Worm (Caenorhabditis elegans) whole organism, early embryonic: ENCODE results near the gene sago-1.

Experiments used
- F13C5.2 ChIP-seq: sonication (generic microtip); optimal IDR thresholded peaks from 2 replicates; lab custom pipeline; 2017; ENCODE audit warnings: mild to moderate bottlenecking, missing genetic modification characterization, inconsistent platforms, missing compliant biosample characterization
- aly-1 ChIP-seq: sonication (generic microtip); optimal IDR thresholded peaks from 2 replicates; lab custom pipeline; 2016; ENCODE audit warnings: missing genetic modification characterization, missing compliant biosample characterization
- ama-1 ChIP-seq: fragments of 150-350 bp; optimal IDR thresholded peaks from 2 replicates; lab custom pipeline; 2014
- ceh-36 ChIP-seq: sonication (generic microtip); optimal IDR thresholded peaks from 2 replicates; lab custom pipeline; 2016; ENCODE audit warnings: missing genetic modification characterization, inconsistent platforms, missing compliant biosample characterization
- ets-7 ChIP-seq: sonication (generic microtip); optimal IDR thresholded peaks from 2 replicates; lab custom pipeline; 2016; ENCODE audit warnings: missing genotype, missing genetic modification characterization, missing compliant biosample characterization
- flt-1 ChIP-seq: fragments of 200-800 bp; sonication (Bioruptor generic); IDR thresholded peaks from 2 replicates; pipeline ENCODE4 v1.3.6; 2022; ENCODE audit warnings: missing genetic modification characterization, missing compliant biosample characterization
- hmbx-1 ChIP-seq: sonication (generic microtip); optimal IDR thresholded peaks from 2 replicates; lab custom pipeline; 2016; ENCODE audit warnings: mild to moderate bottlenecking, missing genetic modification characterization, missing compliant biosample characterization
- hmg-4 ChIP-seq: fragments of 200-800 bp; sonication (Bioruptor generic); optimal IDR thresholded peaks from 2 replicates; lab custom pipeline; 2018; ENCODE audit warnings: mild to moderate bottlenecking, missing genetic modification characterization, missing compliant biosample characterization
- hnd-1 ChIP-seq: sonication (generic microtip); optimal IDR thresholded peaks from 2 replicates; lab custom pipeline; 2016; ENCODE audit warnings: missing genetic modification characterization, missing compliant biosample characterization
- pes-1 ChIP-seq: fragments of 200-800 bp; sonication (Bioruptor generic); IDR thresholded peaks from 2 replicates; pipeline ENCODE4 v1.3.6; 2022; ENCODE audit warnings: missing genetic modification reagents, missing genetic modification characterization, missing compliant biosample characterization
- scrt-1 ChIP-seq: fragments of 200-800 bp; sonication (Bioruptor generic); IDR thresholded peaks from 2 replicates; pipeline ENCODE4 v1.3.6; 2022; ENCODE audit warnings: missing genetic modification characterization, missing compliant biosample characterization
- tbx-11 ChIP-seq: fragments of 200-800 bp; sonication (Bioruptor generic); IDR thresholded peaks from 2 replicates; pipeline ENCODE4 v1.3.6; 2022; ENCODE audit warnings: missing genetic modification characterization, missing compliant biosample characterization
- tbx-37 ChIP-seq: fragments of 200-800 bp; sonication (Bioruptor generic); conservative IDR thresholded peaks from 2 replicates; pipeline ENCODE4 v1.3.6; 2022; ENCODE audit warnings: missing genetic modification reagents, missing genetic modification characterization, missing compliant biosample characterization
- tra-4 ChIP-seq: sonication (generic microtip); optimal IDR thresholded peaks from 2 replicates; lab custom pipeline; 2017; ENCODE audit warnings: missing genetic modification characterization, missing compliant biosample characterization

DNA sequence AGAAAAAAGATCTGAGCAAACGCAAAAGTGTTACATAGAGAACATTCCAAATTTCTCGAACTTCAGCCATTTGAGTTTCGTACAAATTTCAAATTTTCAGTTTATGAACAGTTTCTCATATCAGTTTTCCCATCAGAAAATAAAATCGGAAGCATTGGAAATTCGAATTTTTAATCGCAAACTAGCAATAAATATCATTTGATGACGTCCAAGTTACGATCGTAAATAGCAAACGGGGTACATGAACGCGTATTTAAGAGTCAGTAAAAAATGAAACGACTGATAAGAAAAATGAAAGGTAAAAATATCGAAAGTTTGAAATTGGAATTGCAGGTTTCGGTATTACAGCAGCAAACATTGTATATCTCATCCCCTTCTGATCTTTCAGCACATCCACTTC is 12.3 kb upstream of the sago-1 start:
- no peak for TF ChIP-seq aly-1 (tag; lab: Kevin White, UChicago)
- no peak for TF ChIP-seq ama-1
- TF ChIP-seq scrt-1: no peak
- no peak for TF ChIP-seq hmg-4 (GFP tag; lab: Kevin White, UChicago)
- no peak for TF ChIP-seq hmbx-1 (tag; lab: Kevin White, UChicago)
- no peak for TF ChIP-seq tra-4 (tag; lab: Kevin White, UChicago)
- no peak for TF ChIP-seq tbx-11
- TF ChIP-seq F13C5.2 (tag; lab: Kevin White, UChicago): no peak
- no peak for TF ChIP-seq ceh-36 (tag; lab: Kevin White, UChicago)
- no peak for TF ChIP-seq flt-1 (GFP tag; lab: Robert Waterston, UW)
- no peak for TF ChIP-seq pes-1
- TF ChIP-seq ets-7 (tag; lab: Kevin White, UChicago): no peak
- no peak for TF ChIP-seq hnd-1 (tag; lab: Kevin White, UChicago)
- TF ChIP-seq tbx-37: no peak
